Worm (Caenorhabditis elegans): ENCODE data around the gene sru-35.

ce11 chrIV:8813614-8814013 lies 23.6 kb upstream of the sru-35 start, which contains the start of gene exc-5:
- TF ChIP-seq elt-1 (tag; optimal IDR thresholded peaks at IDR 0.05; ENCODE audit: borderline replicate concordance, insufficient read depth) (no peak), mep-1 (tag; optimal IDR thresholded peaks at IDR 0.05) (no peak), lin-32 (GFP tag; optimal IDR thresholded peaks at IDR 0.05) (no peak), nhr-237 (tag; optimal IDR thresholded peaks at IDR 0.05) (no peak), blmp-1 (tag; optimal IDR thresholded peaks at IDR 0.05) (no peak), elt-3 (tag; optimal IDR thresholded peaks at IDR 0.05) (no peak), lsy-2 (tag; optimal IDR thresholded peaks at IDR 0.05) (no peak), ztf-11 (tag; optimal IDR thresholded peaks at IDR 0.05) (no peak), flh-1 (GFP tag; optimal IDR thresholded peaks at IDR 0.05) (no peak), pha-4 (tag; optimal IDR thresholded peaks at IDR 0.05) (no peak), unc-62 (GFP tag; optimal IDR thresholded peaks at IDR 0.05) (peak; percentile 11)
